Worm (Caenorhabditis elegans) whole organism, L2 larva: ENCODE data around the gene rpl-36.A.

Experiments
- R02D3.7 ChIP-seq: fragments of 150-350 bp; optimal IDR thresholded peaks from 2 replicates; lab custom pipeline; 2014; ENCODE audit warnings: missing biosample characterization, missing genetic modification characterization
- ama-1 ChIP-seq: fragments of 150-350 bp; optimal IDR thresholded peaks from 2 replicates; lab custom pipeline; 2018; ENCODE audit warnings: inconsistent platforms
- ceh-82 ChIP-seq: fragments of 150-350 bp; optimal IDR thresholded peaks from 2 replicates; lab custom pipeline; 2014; ENCODE audit warnings: missing biosample characterization, missing genetic modification characterization
- elt-1 ChIP-seq: fragments of 150-350 bp; optimal IDR thresholded peaks from 2 replicates; lab custom pipeline; 2014; ENCODE audit warnings: missing biosample characterization, missing genetic modification characterization
- lin-39 ChIP-seq: fragments of 150-350 bp; optimal IDR thresholded peaks from 2 replicates; lab custom pipeline; 2014; ENCODE audit warnings: missing biosample characterization, missing genetic modification reagents, missing genetic modification characterization
- snpc-4 ChIP-seq: fragments of 150-350 bp; optimal IDR thresholded peaks from 2 replicates; lab custom pipeline; 2014; ENCODE audit warnings: missing biosample characterization, missing genetic modification characterization
- unc-39 ChIP-seq: fragments of 150-350 bp; optimal IDR thresholded peaks from 2 replicates; lab custom pipeline; 2014; ENCODE audit warnings: missing biosample characterization, missing genetic modification characterization
- zag-1 ChIP-seq: fragments of 150-350 bp; optimal IDR thresholded peaks from 2 replicates; lab custom pipeline; 2014; ENCODE audit warnings: missing biosample characterization, missing genetic modification characterization
- ztf-11 ChIP-seq: sonication (generic microtip); optimal IDR thresholded peaks from 2 replicates; lab custom pipeline; 2017; ENCODE audit warnings: missing biosample characterization, missing genetic modification characterization

DNA sequence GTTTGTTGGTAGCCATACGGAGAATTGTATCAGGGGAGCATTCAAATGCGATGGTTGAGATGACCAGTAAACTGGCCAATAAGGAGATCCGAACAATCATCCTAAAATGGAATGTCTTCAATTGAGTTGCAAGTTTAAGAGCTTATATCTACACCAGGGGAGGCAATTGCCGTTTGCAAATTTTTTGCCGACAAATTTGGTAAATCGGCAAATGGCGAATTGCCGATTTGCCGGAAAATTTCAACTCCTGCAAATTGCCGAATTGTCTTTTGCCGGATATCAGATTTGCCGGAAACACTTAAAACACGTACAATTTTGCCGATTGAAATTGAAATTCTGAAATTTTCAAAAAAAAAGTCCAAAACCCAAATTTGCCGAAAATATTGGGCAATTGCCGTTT lies 37.8 kb upstream of the rpl-36.A start, which contains the start of gene F40F8.5:
- TF ChIP-seq snpc-4 (tag; lab: Kevin White, UChicago) (no peak), ztf-11 (tag; lab: Kevin White, UChicago) (no peak), ceh-82 (tag; lab: Kevin White, UChicago) (no peak), zag-1 (tag; lab: Kevin White, UChicago) (no peak), ama-1 (lab: Kevin White, UChicago) (no peak), elt-1 (tag; lab: Kevin White, UChicago) (no peak), R02D3.7 (tag; lab: Kevin White, UChicago) (no peak), unc-39 (no peak), lin-39 (tag; lab: Kevin White, UChicago) (no peak)
